Fruit fly (Drosophila melanogaster): ENCODE results near the gene CG31198.

Gene CG31198

DNA sequence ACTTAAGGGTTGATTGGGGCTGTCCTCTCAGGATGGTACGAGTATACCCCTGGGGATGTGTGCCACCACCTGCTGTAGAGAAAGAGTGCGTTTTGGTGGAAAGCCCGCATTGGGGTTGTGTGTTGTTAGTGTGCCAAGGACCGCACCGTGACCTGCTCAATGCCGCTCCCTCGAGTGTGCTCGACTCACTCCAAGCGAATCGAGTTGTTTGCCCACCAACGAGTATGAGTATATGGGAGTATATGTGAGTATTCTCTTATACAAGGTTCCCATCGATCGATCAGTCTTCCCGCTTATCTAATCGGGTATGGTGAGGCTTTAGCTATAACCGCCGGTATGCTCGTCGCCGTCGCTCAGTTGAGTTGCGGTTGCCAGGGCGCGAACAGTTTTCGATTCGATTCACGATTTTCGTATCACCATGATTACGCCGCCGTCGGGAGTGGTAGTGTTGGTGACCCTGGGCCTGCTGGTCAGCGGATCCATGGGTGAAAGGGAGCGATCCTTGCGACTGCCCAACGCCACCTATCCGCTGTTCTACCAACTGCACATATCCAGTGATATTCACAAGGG lies 14.3 kb upstream of the CG31198 start, which contains the start of gene CG5849:
TSS of gene CG5849 (plus strand) at position 356 of the 570 bp plus-strand sequence.
- no peak for TF ChIP-seq Sin3A (optimal IDR thresholded peaks at IDR 0.05)
- TF ChIP-seq h (optimal IDR thresholded peaks at IDR 0.05), result no peak
- no peak for TF ChIP-seq insv (optimal IDR thresholded peaks at IDR 0.05)
- no peak for TF ChIP-seq ttk (optimal IDR thresholded peaks at IDR 0.05)
- TF ChIP-seq psq (optimal IDR thresholded peaks at IDR 0.05), result no peak
- no peak for TF ChIP-seq Myc (optimal IDR thresholded peaks at IDR 0.05)

DNA sequence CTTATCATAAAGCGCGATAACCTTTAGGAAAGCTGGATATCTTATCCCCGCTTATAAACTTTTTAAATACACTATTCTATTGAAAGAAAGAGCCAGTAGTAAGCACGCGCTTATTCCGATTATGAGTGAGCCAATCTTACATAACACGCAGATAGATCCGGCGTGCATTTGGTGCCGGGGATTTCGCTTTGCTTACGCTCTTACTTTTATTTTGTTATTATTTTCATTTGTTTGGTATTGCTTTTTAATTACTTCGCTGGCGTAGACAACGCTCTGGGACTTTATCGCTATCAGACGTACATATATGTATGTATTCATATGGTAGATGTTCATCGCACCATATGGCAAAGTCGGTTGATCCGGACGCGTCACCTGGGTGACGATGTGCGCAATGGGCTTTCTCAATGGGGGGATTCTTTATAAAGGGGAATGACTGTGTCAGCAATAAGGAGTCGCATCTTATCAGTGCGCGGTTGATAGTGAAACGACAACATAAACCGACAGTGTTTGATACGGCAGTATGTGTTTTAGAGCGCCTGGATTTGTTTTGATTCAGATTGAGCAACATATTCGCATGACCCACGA lies 13.3 kb upstream of the CG31198 start:
- TF ChIP-seq psq (optimal IDR thresholded peaks at IDR 0.05) (no peak), insv (optimal IDR thresholded peaks at IDR 0.05) (no peak), ttk (optimal IDR thresholded peaks at IDR 0.05) (no peak), Myc (optimal IDR thresholded peaks at IDR 0.05) (no peak), h (optimal IDR thresholded peaks at IDR 0.05) (no peak), Sin3A (optimal IDR thresholded peaks at IDR 0.05) (no peak)

DNA sequence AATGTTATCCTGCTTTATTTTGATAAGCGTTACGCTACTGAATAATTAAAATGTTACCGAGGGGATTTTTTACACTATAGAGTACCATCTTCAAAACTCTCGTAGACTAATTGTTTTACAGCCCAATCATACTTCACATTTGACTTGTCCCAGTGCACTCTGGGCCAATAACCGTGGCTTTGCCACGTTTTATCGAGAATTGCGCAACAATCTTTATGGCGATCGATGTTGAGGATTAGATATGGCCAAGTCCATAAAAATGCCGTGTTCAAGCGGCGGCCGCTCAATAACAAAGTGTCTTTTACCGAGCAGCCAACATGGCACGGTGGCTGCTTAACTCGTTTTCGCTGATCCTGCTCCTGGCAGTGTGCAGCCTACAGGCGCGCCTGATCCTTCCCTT lies 9.1 kb upstream of the CG31198 start, which contains the start of gene CG31343:
TSS of gene CG31343 (plus strand) at position 279 of the 400 bp plus-strand sequence.
- no peak for TF ChIP-seq Sin3A (optimal IDR thresholded peaks at IDR 0.05)

DNA sequence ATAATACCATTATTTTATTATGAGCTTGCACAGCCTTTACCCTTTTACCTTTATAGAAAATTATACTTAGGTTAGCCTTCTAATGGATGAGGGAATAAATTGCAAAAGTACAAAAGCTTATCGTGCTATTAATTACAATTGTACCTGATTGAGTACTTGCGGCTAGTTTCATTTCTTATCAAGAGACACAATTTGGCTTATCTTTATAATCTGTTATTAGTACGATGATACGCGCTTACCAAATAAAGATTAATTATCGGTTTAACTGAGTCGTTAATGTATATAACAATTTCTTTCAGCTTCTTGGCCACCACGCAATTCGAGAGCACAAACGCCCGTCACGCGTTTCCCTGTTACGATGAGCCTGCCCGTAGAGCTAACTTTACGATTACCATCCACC lies 8.2 kb upstream of the CG31198 start:
- TF ChIP-seq psq (optimal IDR thresholded peaks at IDR 0.05) (no peak), ttk (optimal IDR thresholded peaks at IDR 0.05) (no peak), Sin3A (optimal IDR thresholded peaks at IDR 0.05) (no peak), h (optimal IDR thresholded peaks at IDR 0.05) (no peak), Myc (optimal IDR thresholded peaks at IDR 0.05) (no peak), insv (optimal IDR thresholded peaks at IDR 0.05) (no peak)

DNA sequence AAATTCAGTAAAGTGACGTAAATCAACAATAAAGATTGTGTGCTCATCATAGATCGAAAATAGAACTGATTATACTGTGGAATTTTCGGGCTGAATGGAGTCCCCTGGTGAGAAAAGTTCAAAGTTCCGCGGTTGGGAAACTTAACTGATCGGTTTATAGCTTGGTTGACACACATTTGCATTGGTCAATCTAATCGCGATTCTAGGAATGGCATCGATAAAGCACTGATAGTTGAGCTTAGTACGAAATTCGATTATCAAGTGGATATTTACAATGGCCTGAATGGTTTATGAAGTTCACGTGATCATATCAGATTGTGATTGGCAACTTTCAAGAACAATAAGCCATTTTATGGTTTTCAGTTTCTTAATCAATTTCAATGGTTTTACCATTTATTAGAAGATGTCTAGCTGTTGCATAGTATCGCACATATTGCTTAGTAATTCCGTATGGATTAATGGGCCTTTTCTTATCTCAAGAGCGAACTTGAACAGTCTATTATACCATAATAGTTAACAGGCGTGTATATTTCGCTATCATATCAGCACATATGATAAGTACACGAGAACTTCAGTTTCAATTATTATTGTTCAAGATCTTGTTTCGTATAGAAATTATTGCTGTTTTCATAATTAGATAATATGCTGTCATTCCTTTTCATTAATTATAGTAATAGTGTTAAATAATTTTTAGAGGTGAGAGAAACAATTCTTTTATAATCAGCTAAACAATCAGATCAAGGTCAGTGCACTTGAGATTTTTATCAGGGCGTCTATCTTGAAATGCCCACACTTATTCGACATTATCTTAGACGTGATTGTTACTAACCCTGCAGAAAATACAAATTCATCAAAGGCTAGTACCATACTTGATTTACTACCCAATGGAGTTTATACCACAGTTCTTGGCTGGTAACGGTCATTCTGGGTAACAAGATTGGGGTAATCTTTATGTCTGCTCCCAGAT lies 4.9 kb upstream of the CG31198 start, which contains the start of gene CG31233:
TSS of gene CG31233 (plus strand) at position 900 of the 967 bp plus-strand sequence.
- no peak for TF ChIP-seq h (optimal IDR thresholded peaks at IDR 0.05)
- no peak for TF ChIP-seq Myc (optimal IDR thresholded peaks at IDR 0.05)
- TF ChIP-seq ttk (optimal IDR thresholded peaks at IDR 0.05), result no peak
- no peak for TF ChIP-seq psq (optimal IDR thresholded peaks at IDR 0.05)
- TF ChIP-seq Sin3A (optimal IDR thresholded peaks at IDR 0.05), result no peak
- TF ChIP-seq insv (optimal IDR thresholded peaks at IDR 0.05), result no peak

DNA sequence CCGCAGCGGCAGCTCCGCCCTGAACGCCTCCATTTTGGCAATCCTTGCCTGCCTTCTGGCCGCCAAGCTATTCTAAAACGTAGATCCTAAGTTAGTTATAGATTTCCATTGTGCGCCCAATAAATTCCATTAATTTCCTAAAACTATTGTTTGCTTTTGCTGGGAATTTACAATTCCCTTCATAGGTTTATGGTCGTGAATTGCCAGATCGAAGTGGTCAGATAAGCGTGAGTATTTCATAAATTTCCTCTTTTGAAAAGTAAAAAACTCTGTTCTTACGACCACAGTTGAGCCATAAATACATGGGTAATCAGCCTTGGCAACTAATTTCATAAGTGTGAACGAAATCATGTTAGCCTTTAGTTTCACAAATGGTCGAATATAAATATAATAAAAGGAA lies 1.0 kb upstream of the CG31198 start:
- no peak for TF ChIP-seq insv (optimal IDR thresholded peaks at IDR 0.05)
- TF ChIP-seq psq (optimal IDR thresholded peaks at IDR 0.05), result no peak
- TF ChIP-seq Myc (optimal IDR thresholded peaks at IDR 0.05), result no peak
- no peak for TF ChIP-seq ttk (optimal IDR thresholded peaks at IDR 0.05)
- TF ChIP-seq h (optimal IDR thresholded peaks at IDR 0.05), result no peak
- no peak for TF ChIP-seq Sin3A (optimal IDR thresholded peaks at IDR 0.05)

DNA sequence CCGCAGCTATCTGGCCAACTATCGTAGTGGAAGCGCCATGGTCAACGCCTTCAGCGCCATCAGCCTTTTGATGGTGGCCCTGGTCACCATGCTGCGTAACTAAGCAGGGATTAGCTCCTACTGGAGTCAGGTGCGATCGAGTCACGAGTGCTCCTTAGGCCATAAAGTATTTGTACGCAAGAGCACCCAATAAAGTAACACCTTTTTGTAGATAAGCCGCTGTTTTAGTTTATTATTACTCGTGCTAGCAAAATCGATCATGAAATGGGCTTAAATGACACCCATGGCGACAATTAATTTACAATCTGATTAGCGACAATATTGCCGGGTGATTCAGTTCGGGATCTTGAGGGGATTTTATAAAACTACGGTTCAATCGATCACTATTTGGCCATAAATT lies 3.4 kb downstream of the CG31198 start:
- no peak for TF ChIP-seq psq (optimal IDR thresholded peaks at IDR 0.05)
- no peak for TF ChIP-seq h (optimal IDR thresholded peaks at IDR 0.05)
- no peak for TF ChIP-seq ttk (optimal IDR thresholded peaks at IDR 0.05)
- TF ChIP-seq Myc (optimal IDR thresholded peaks at IDR 0.05), result no peak
- no peak for TF ChIP-seq insv (optimal IDR thresholded peaks at IDR 0.05)
- no peak for TF ChIP-seq Sin3A (optimal IDR thresholded peaks at IDR 0.05)

DNA sequence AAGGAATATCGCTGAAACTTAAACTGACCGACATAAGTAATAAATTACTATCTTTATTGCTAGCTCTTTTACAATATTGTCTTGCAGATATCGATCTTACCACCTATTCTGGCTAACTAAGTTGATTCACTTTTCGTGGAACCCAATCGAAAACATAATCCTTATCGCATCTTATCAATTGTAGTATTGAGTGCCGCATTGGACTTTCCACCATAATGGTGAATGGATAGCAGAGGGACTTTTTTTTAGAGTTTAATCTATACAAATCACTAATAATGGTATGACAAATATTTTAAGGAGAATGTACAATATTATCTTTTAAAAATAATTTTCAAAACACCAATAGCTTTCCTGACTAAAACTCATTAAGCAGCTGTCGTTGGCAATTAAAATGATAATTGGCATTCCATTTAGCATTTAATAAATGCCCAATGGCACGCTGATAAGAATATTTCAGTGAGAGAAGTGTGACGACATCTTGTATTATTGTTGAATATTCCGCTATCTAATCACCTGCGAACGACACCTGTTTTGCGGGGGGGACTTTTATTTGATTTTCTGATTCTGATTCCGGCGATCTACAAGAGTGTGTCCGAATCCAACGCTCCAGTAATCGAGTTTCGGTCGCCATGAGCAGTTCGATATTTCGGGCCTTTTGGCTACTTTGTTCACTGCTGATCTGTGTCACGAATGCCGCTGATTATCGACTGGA lies 4.2 kb downstream of the CG31198 start, which contains the start of gene CG42335:
TSS of gene CG42335 (plus strand) at position 620 of the 712 bp plus-strand sequence.
- TF ChIP-seq ttk (optimal IDR thresholded peaks at IDR 0.05) (no peak), Myc (optimal IDR thresholded peaks at IDR 0.05) (no peak), insv (optimal IDR thresholded peaks at IDR 0.05) (no peak), h (optimal IDR thresholded peaks at IDR 0.05) (no peak), psq (optimal IDR thresholded peaks at IDR 0.05) (no peak), Sin3A (optimal IDR thresholded peaks at IDR 0.05) (no peak)

DNA sequence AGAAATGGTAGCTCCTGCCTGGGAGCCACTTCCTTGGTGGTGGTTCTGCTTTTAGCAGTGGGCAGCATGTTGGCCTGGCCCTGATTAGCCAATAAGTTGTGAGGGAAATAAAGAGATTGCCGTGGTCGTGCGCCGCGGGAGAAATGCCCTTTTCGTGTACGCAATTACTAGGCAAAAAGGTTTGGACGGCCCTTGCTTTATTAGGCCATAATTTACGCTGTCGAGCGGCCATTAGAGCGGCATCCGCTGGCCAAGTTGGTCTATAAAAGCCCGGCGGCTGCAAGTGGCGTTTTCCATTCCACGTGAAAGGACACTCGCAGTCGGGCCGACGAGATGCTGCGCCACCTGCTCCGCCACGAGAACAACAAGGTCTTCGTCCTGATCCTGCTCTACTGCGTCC lies 15.1 kb downstream of the CG31198 start, which contains the start of gene Burs:
TSS of gene Burs (plus strand) at position 301 of the 400 bp plus-strand sequence.
- TF ChIP-seq Myc (optimal IDR thresholded peaks at IDR 0.05) (no peak), insv (optimal IDR thresholded peaks at IDR 0.05) (no peak), h (optimal IDR thresholded peaks at IDR 0.05) (no peak), ttk (optimal IDR thresholded peaks at IDR 0.05) (no peak), Sin3A (optimal IDR thresholded peaks at IDR 0.05) (no peak), psq (optimal IDR thresholded peaks at IDR 0.05) (no peak)

DNA sequence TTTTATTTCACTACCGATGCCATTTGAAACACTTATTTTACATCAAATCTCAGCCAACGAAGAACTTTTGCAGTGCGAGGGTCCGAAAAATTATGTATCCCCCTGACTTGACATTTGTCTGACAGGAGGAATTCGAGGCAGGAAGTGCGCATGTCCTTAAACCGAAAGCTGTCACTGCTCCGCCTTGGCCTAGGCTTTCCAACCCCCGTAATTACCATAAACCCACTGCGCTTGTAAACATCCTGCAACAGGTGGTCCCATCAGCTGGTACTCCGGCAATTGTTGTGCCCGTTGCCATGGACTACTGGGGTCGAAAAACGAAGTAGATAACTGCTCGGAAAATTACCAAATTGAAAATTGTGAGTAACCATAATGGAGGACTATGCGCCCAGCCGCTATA lies 21.6 kb downstream of the CG31198 start, which contains the start of the genes GABA-B-R2 and CG6800:
TSS of gene GABA-B-R2 (minus strand) at position 75 of the 400 bp plus-strand sequence.
TSS of gene CG6800 (plus strand) at position 373 of the 400 bp plus-strand sequence.
- TF ChIP-seq psq (optimal IDR thresholded peaks at IDR 0.05) (no peak), ttk (optimal IDR thresholded peaks at IDR 0.05) (no peak)

DNA sequence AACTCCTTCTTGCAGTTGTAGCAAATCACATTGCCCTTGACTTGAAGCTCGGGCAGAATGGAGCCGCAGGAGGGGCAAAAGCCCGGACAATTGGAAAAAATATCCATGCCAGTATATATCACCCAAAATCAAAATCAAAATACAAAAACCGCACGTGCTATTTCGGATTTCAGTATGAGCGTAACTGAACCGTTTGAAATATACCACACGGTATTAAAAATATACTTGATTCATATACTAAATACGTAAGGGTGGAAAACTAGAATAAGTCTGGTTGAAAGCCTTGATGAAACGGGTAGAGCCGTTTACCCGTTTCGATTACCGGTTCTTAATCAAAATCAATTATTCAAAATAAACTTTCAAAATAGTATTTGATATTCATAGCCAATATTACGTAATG lies 23.5 kb downstream of the CG31198 start, which contains the start of gene Polr1H:
TSS of gene Polr1H (minus strand) at position 188 of the 400 bp plus-strand sequence.
- no peak for TF ChIP-seq h (optimal IDR thresholded peaks at IDR 0.05)
- no peak for TF ChIP-seq Myc (optimal IDR thresholded peaks at IDR 0.05)
- TF ChIP-seq insv (optimal IDR thresholded peaks at IDR 0.05), result no peak
- no peak for TF ChIP-seq psq (optimal IDR thresholded peaks at IDR 0.05)
- TF ChIP-seq Sin3A (optimal IDR thresholded peaks at IDR 0.05), result no peak
- no peak for TF ChIP-seq ttk (optimal IDR thresholded peaks at IDR 0.05)

Data from Kc167 (cell line).